Fruit fly (Drosophila melanogaster) whole organism: ENCODE data around the gene sni.

Experiments used
- CG8478 ChIP-seq: fragments of >200 bp; optimal IDR thresholded peaks from 2 replicates; lab custom pipeline; 2018; ENCODE audit warnings: inconsistent platforms
- Dll ChIP-seq: fragments of >200 bp; optimal IDR thresholded peaks from 2 replicates; lab custom pipeline; 2017
- EcR ChIP-seq, 2 experiments: fragments of >200 bp; optimal IDR thresholded peaks; 2 replicates each; lab custom pipeline; 2017; ENCODE audit warnings: missing biosample characterization in 2 of 2, missing genetic modification characterization in 2 of 2, missing genetic modification reagents in 2 of 2
- pan ChIP-seq: fragments of >200 bp; optimal IDR thresholded peaks from 2 replicates; lab custom pipeline; 2017
- psq ChIP-seq: fragments of >200 bp; optimal IDR thresholded peaks from 2 replicates; lab custom pipeline; 2017
- usp ChIP-seq: fragments of >200 bp; optimal IDR thresholded peaks from 2 replicates; lab custom pipeline; 2017; ENCODE audit warnings: missing biosample characterization, missing genetic modification characterization, mixed read lengths

dm6 chrX:8194559-8194958 lies 49.3 kb downstream of the sni start:
- TF ChIP-seq psq (no peak), usp (no peak), EcR (GFP tag; optimal IDR thresholded peaks at IDR 0.05; lab: Kevin White, UChicago) (no peak), pan (lab: Kevin White, UChicago) (no peak), CG8478 (lab: Kevin White, UChicago) (no peak), Dll (lab: Kevin White, UChicago) (no peak)
